Worm (Caenorhabditis elegans): ENCODE measurements around the gene T19H5.7.
A peak's percentile ranks its signal among the peaks of the same experiment; 100 is the strongest.

Gene T19H5.7

DNA sequence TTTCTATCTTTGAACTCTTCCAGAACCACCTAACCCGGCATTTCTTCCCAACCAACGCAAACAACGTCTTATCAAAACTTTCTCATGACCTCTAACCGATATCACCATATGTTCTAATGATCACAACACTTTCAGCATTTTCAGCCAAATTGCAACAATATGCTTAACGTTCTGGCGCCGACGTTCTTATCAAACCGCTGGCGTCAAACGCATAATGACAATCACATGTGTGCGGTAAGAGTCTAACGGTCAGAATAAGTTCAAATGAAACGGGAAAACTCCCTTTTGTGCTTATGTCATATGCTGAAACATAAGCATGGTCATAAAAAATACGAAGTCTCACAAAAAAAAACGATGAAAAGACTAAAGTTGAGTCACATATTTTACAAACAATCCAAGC, 21.0 kb upstream of the T19H5.7 start (continued):
- no peak for TF ChIP-seq F49E8.2 (tag; optimal IDR thresholded peaks at IDR 0.05; ENCODE audit: borderline replicate concordance)
- TF ChIP-seq ZK546.5 (tag; optimal IDR thresholded peaks at IDR 0.05), result no peak
- TF ChIP-seq egl-27 (tag; optimal IDR thresholded peaks at IDR 0.05), result no peak
- no peak for TF ChIP-seq nhr-6 (tag; optimal IDR thresholded peaks at IDR 0.05)
- no peak for TF ChIP-seq lin-29 (GFP tag; IDR thresholded peaks at IDR 0.05)
- no peak for TF ChIP-seq ZK337.2 (GFP tag; IDR thresholded peaks at IDR 0.05)
- peak; percentile 12 for TF ChIP-seq nhr-11 (tag; optimal IDR thresholded peaks at IDR 0.05)
- TF ChIP-seq T26A8.4 (GFP tag; IDR thresholded peaks at IDR 0.05), result no peak
- no peak for TF ChIP-seq zip-2 (tag; optimal IDR thresholded peaks at IDR 0.05)
- no peak for TF ChIP-seq ztf-7 (tag; optimal IDR thresholded peaks at IDR 0.05)
- no peak for TF ChIP-seq cey-2 (tag; optimal IDR thresholded peaks at IDR 0.05; ENCODE audit: borderline replicate concordance, insufficient read depth)
- no peak for TF ChIP-seq daf-12 (tag; optimal IDR thresholded peaks at IDR 0.05)
- no peak for TF ChIP-seq dpl-1 (GFP tag; optimal IDR thresholded peaks at IDR 0.05)
- peak; percentile 55 for TF ChIP-seq T20F7.1 (GFP tag; optimal IDR thresholded peaks at IDR 0.05)
- no peak for TF ChIP-seq ama-1 (optimal IDR thresholded peaks at IDR 0.05)
- no peak for TF ChIP-seq Y48G9A.11 (GFP tag; IDR thresholded peaks at IDR 0.05)
- TF ChIP-seq hlh-30 (tag; optimal IDR thresholded peaks at IDR 0.05; ENCODE audit: insufficient read depth), result peak; percentile 86
- TF ChIP-seq F10B5.3 (tag; optimal IDR thresholded peaks at IDR 0.05), result no peak
- peak; percentile 60 for TF ChIP-seq mep-1 (tag; optimal IDR thresholded peaks at IDR 0.05)
- TF ChIP-seq ceh-32 (tag; optimal IDR thresholded peaks at IDR 0.05; ENCODE audit: poor library complexity), result no peak
- no peak for TF ChIP-seq ztf-11 (tag; optimal IDR thresholded peaks at IDR 0.05)
- peak; percentile 79 for TF ChIP-seq nhr-77 (tag; optimal IDR thresholded peaks at IDR 0.05)
- TF ChIP-seq pha-4 (GFP tag; IDR thresholded peaks at IDR 0.05), result no peak
- peak; percentile 44 for TF ChIP-seq pha-4 (tag; optimal IDR thresholded peaks at IDR 0.05)
- peak; percentile 95 for TF ChIP-seq hlh-11 (tag; optimal IDR thresholded peaks at IDR 0.05)
- no peak for TF ChIP-seq lin-13 (GFP tag; optimal IDR thresholded peaks at IDR 0.05)
- TF ChIP-seq hif-1 (tag; optimal IDR thresholded peaks at IDR 0.05), result peak in 1 of 2 experiments; percentile 49
- TF ChIP-seq pqm-1 (tag; optimal IDR thresholded peaks at IDR 0.05), result peak; percentile 81
- TF ChIP-seq lin-1 (GFP tag; IDR thresholded peaks at IDR 0.05), result peak; percentile 85
- TF ChIP-seq unc-62 (GFP tag; optimal IDR thresholded peaks at IDR 0.05 in 1 of 2), result peak in 1 of 2 experiments; percentile 62
- TF ChIP-seq unc-62 (tag; optimal IDR thresholded peaks at IDR 0.05), result no peak
- no peak for TF ChIP-seq mxl-2 (GFP tag; conservative IDR thresholded peaks at IDR 0.05)
- no peak for TF ChIP-seq ctbp-1 (GFP tag; IDR thresholded peaks at IDR 0.05)
- TF ChIP-seq lim-7 (GFP tag; IDR thresholded peaks at IDR 0.05), result no peak
- TF ChIP-seq arid-1 (GFP tag; conservative IDR thresholded peaks at IDR 0.05), result no peak
- TF ChIP-seq ceh-62 (tag; optimal IDR thresholded peaks at IDR 0.05), result no peak

DNA sequence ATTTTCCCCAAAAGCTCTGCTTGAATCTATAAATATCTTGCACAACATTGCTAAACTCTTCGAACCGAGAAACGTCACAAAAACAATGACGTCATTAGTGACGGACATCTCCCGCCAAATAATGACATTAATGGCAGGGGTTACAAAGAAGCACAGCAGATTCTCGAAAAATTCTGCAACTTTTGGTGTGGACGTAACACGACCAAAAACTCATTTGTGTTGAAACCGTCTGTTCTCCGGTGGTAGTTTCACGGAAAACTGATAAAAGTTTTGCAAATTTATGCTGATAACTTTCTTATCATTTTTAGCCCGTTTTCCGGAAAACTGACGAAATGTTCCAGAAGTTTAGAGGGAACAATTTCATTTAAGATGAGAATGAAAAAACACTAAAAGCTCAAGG, 18.7 kb upstream of the T19H5.7 start:
- no peak for TF ChIP-seq dmd-9 (GFP tag; IDR thresholded peaks at IDR 0.05)
- TF ChIP-seq jun-1 (tag; optimal IDR thresholded peaks at IDR 0.05), result no peak
- TF ChIP-seq R02D3.7 (tag; optimal IDR thresholded peaks at IDR 0.05), result no peak
- TF ChIP-seq daf-19 (GFP tag; conservative IDR thresholded peaks at IDR 0.05), result no peak
- TF ChIP-seq daf-16 (GFP tag; optimal IDR thresholded peaks at IDR 0.05), result no peak
- peak; percentile 31 for TF ChIP-seq daf-16 (tag; optimal IDR thresholded peaks at IDR 0.05)
- TF ChIP-seq nhr-237 (tag; optimal IDR thresholded peaks at IDR 0.05), result no peak
- no peak for TF ChIP-seq mdl-1 (tag; optimal IDR thresholded peaks at IDR 0.05)
- TF ChIP-seq hlh-11 (tag; optimal IDR thresholded peaks at IDR 0.05), result peak; percentile 60
- TF ChIP-seq tag-97 (GFP tag; IDR thresholded peaks at IDR 0.05), result no peak
- no peak for TF ChIP-seq dpl-1 (GFP tag; optimal IDR thresholded peaks at IDR 0.05)
- TF ChIP-seq zip-2 (tag; optimal IDR thresholded peaks at IDR 0.05), result no peak
- TF ChIP-seq dmd-6 (GFP tag; IDR thresholded peaks at IDR 0.05), result peak; percentile 90
- TF ChIP-seq F10B5.3 (tag; optimal IDR thresholded peaks at IDR 0.05), result no peak
- TF ChIP-seq ceh-32 (tag; optimal IDR thresholded peaks at IDR 0.05; ENCODE audit: poor library complexity), result no peak
- peak in 1 of 2 experiments; percentile 15 for TF ChIP-seq lsy-2 (tag; optimal IDR thresholded peaks at IDR 0.05)
- TF ChIP-seq unc-62 (GFP tag; optimal IDR thresholded peaks at IDR 0.05 in 1 of 2), result no peak
- TF ChIP-seq unc-62 (tag; optimal IDR thresholded peaks at IDR 0.05), result no peak
- TF ChIP-seq rbr-2 (tag; optimal IDR thresholded peaks at IDR 0.05), result no peak
- no peak for TF ChIP-seq F26F4.8 (GFP tag; conservative IDR thresholded peaks at IDR 0.05)
- TF ChIP-seq ama-1 (optimal IDR thresholded peaks at IDR 0.05), result no peak
- no peak for TF ChIP-seq set-16 (GFP tag; IDR thresholded peaks at IDR 0.05)
- no peak for TF ChIP-seq zag-1 (tag; optimal IDR thresholded peaks at IDR 0.05)
- no peak for TF ChIP-seq nhr-42 (GFP tag; IDR thresholded peaks at IDR 0.05)
- no peak for TF ChIP-seq lin-39 (tag; optimal IDR thresholded peaks at IDR 0.05)
- TF ChIP-seq mep-1 (tag; optimal IDR thresholded peaks at IDR 0.05), result no peak
